Worm (Caenorhabditis elegans): ENCODE measurements around the gene F28E10.1.

- TF ChIP-seq nhr-120 (GFP tag; IDR thresholded peaks at IDR 0.05) (no peak), mel-28 (tag; optimal IDR thresholded peaks at IDR 0.05; ENCODE audit: borderline replicate concordance) (no peak), C17E4.6 (GFP tag; IDR thresholded peaks at IDR 0.05) (no peak)
Measured at ce11 chrIV:4544215-4544614, 24.4 kb upstream of the F28E10.1 start.

Data from whole organism, young adult.